Worm (Caenorhabditis elegans) whole organism, early embryonic: ENCODE results near the gene rab-35.

Source experiments
- B0310.2 ChIP-seq: sonication (generic microtip); optimal IDR thresholded peaks from 2 replicates; lab custom pipeline; 2016; ENCODE audit warnings: mild to moderate bottlenecking, missing genetic modification characterization, missing compliant biosample characterization
- F13C5.2 ChIP-seq: sonication (generic microtip); optimal IDR thresholded peaks from 2 replicates; lab custom pipeline; 2017; ENCODE audit warnings: mild to moderate bottlenecking, missing genetic modification characterization, inconsistent platforms, missing compliant biosample characterization
- aly-1 ChIP-seq: sonication (generic microtip); optimal IDR thresholded peaks from 2 replicates; lab custom pipeline; 2016; ENCODE audit warnings: missing genetic modification characterization, missing compliant biosample characterization
- ama-1 ChIP-seq: fragments of 150-350 bp; optimal IDR thresholded peaks from 2 replicates; lab custom pipeline; 2014
- ceh-13 ChIP-seq: fragments of 200-800 bp; sonication (Bioruptor generic); optimal IDR thresholded peaks from 2 replicates; lab custom pipeline; 2018; ENCODE audit warnings: mild to moderate bottlenecking, missing genetic modification characterization, missing compliant biosample characterization
- ceh-36 ChIP-seq: sonication (generic microtip); optimal IDR thresholded peaks from 2 replicates; lab custom pipeline; 2016; ENCODE audit warnings: missing genetic modification characterization, inconsistent platforms, missing compliant biosample characterization
- ets-7 ChIP-seq: sonication (generic microtip); optimal IDR thresholded peaks from 2 replicates; lab custom pipeline; 2016; ENCODE audit warnings: missing genotype, missing genetic modification characterization, missing compliant biosample characterization
- flt-1 ChIP-seq: fragments of 200-800 bp; sonication (Bioruptor generic); IDR thresholded peaks from 2 replicates; pipeline ENCODE4 v1.3.6; 2022; ENCODE audit warnings: missing genetic modification characterization, missing compliant biosample characterization
- hmbx-1 ChIP-seq: sonication (generic microtip); optimal IDR thresholded peaks from 2 replicates; lab custom pipeline; 2016; ENCODE audit warnings: mild to moderate bottlenecking, missing genetic modification characterization, missing compliant biosample characterization
- hmg-4 ChIP-seq: fragments of 200-800 bp; sonication (Bioruptor generic); optimal IDR thresholded peaks from 2 replicates; lab custom pipeline; 2018; ENCODE audit warnings: mild to moderate bottlenecking, missing genetic modification characterization, missing compliant biosample characterization
- hnd-1 ChIP-seq: sonication (generic microtip); optimal IDR thresholded peaks from 2 replicates; lab custom pipeline; 2016; ENCODE audit warnings: missing genetic modification characterization, missing compliant biosample characterization
- pes-1 ChIP-seq: fragments of 200-800 bp; sonication (Bioruptor generic); IDR thresholded peaks from 2 replicates; pipeline ENCODE4 v1.3.6; 2022; ENCODE audit warnings: missing genetic modification reagents, missing genetic modification characterization, missing compliant biosample characterization
- scrt-1 ChIP-seq: fragments of 200-800 bp; sonication (Bioruptor generic); IDR thresholded peaks from 2 replicates; pipeline ENCODE4 v1.3.6; 2022; ENCODE audit warnings: missing genetic modification characterization, missing compliant biosample characterization
- sea-1 ChIP-seq: fragments of 200-800 bp; sonication (Bioruptor generic); conservative IDR thresholded peaks from 2 replicates; pipeline ENCODE4 v1.3.6; 2022; ENCODE audit warnings: missing genetic modification characterization, missing compliant biosample characterization
- tbx-11 ChIP-seq: fragments of 200-800 bp; sonication (Bioruptor generic); IDR thresholded peaks from 2 replicates; pipeline ENCODE4 v1.3.6; 2022; ENCODE audit warnings: missing genetic modification characterization, missing compliant biosample characterization
- tbx-37 ChIP-seq: fragments of 200-800 bp; sonication (Bioruptor generic); conservative IDR thresholded peaks from 2 replicates; pipeline ENCODE4 v1.3.6; 2022; ENCODE audit warnings: missing genetic modification reagents, missing genetic modification characterization, missing compliant biosample characterization
- tra-4 ChIP-seq: sonication (generic microtip); optimal IDR thresholded peaks from 2 replicates; lab custom pipeline; 2017; ENCODE audit warnings: missing genetic modification characterization, missing compliant biosample characterization

rab-35 gene

ce11 chrIII:11336072-11336471, 24.7 kb upstream of the rab-35 start:
- no peak for TF ChIP-seq ceh-13 (GFP tag; lab: Kevin White, UChicago)
- TF ChIP-seq tra-4 (tag; lab: Kevin White, UChicago): no peak
- no peak for TF ChIP-seq sea-1 (GFP tag; lab: Robert Waterston, UW)
- no peak for TF ChIP-seq hmg-4 (GFP tag; lab: Kevin White, UChicago)
- no peak for TF ChIP-seq tbx-37

ce11 chrIII:11334346-11334745, 23.0 kb upstream of the rab-35 start:
- TF ChIP-seq tbx-37 (no peak), tra-4 (tag; lab: Kevin White, UChicago) (no peak), ets-7 (tag; lab: Kevin White, UChicago) (no peak), hmg-4 (GFP tag; lab: Kevin White, UChicago) (no peak), hmbx-1 (tag; lab: Kevin White, UChicago) (no peak), aly-1 (tag; lab: Kevin White, UChicago) (no peak), tbx-11 (GFP tag; lab: Robert Waterston, UW) (no peak), F13C5.2 (tag; lab: Kevin White, UChicago) (no peak), B0310.2 (tag; lab: Kevin White, UChicago) (no peak), flt-1 (GFP tag; lab: Robert Waterston, UW) (no peak), ceh-13 (GFP tag; lab: Kevin White, UChicago) (no peak), scrt-1 (GFP tag; lab: Robert Waterston, UW) (no peak), ceh-36 (no peak), ama-1 (lab: Kevin White, UChicago) (no peak), pes-1 (GFP tag; lab: Robert Waterston, UW) (no peak)

- no peak for TF ChIP-seq scrt-1 (GFP tag; lab: Robert Waterston, UW)
- no peak for TF ChIP-seq ceh-36
- no peak for TF ChIP-seq tbx-11 (GFP tag; lab: Robert Waterston, UW)
- TF ChIP-seq B0310.2 (tag; lab: Kevin White, UChicago): no peak
- no peak for TF ChIP-seq ama-1 (lab: Kevin White, UChicago)
- no peak for TF ChIP-seq hnd-1 (tag; lab: Kevin White, UChicago)
- no peak for TF ChIP-seq pes-1 (GFP tag; lab: Robert Waterston, UW)
- no peak for TF ChIP-seq tbx-37
- no peak for TF ChIP-seq tra-4 (tag; lab: Kevin White, UChicago)
- TF ChIP-seq hmbx-1 (tag; lab: Kevin White, UChicago): no peak
- no peak for TF ChIP-seq aly-1 (tag; lab: Kevin White, UChicago)
- TF ChIP-seq flt-1 (GFP tag; lab: Robert Waterston, UW): no peak
- TF ChIP-seq ets-7 (tag; lab: Kevin White, UChicago): no peak
- TF ChIP-seq ceh-13 (GFP tag; lab: Kevin White, UChicago): no peak
- TF ChIP-seq F13C5.2 (tag; lab: Kevin White, UChicago): no peak
- TF ChIP-seq hmg-4 (GFP tag; lab: Kevin White, UChicago): no peak
- no peak for TF ChIP-seq sea-1 (GFP tag; lab: Robert Waterston, UW)
Measured at ce11 chrIII:11333032-11333732, 21.8 kb upstream of the rab-35 start, which contains the start of gene T28D6.5. Gene T28D6.5 (plus strand): TSS chrIII:11333682.

- no peak for TF ChIP-seq hnd-1 (tag; lab: Kevin White, UChicago)
- no peak for TF ChIP-seq F13C5.2 (tag; lab: Kevin White, UChicago)
- TF ChIP-seq hmg-4 (GFP tag; lab: Kevin White, UChicago): no peak
- no peak for TF ChIP-seq pes-1 (GFP tag; lab: Robert Waterston, UW)
- TF ChIP-seq sea-1 (GFP tag; lab: Robert Waterston, UW): no peak
- TF ChIP-seq ceh-36: no peak
- TF ChIP-seq flt-1 (GFP tag; lab: Robert Waterston, UW): no peak
- no peak for TF ChIP-seq scrt-1 (GFP tag; lab: Robert Waterston, UW)
- TF ChIP-seq ama-1 (lab: Kevin White, UChicago): no peak
- no peak for TF ChIP-seq B0310.2 (tag; lab: Kevin White, UChicago)
- TF ChIP-seq hmbx-1 (tag; lab: Kevin White, UChicago): no peak
- no peak for TF ChIP-seq ets-7 (tag; lab: Kevin White, UChicago)
- no peak for TF ChIP-seq tbx-11 (GFP tag; lab: Robert Waterston, UW)
- TF ChIP-seq ceh-13 (GFP tag; lab: Kevin White, UChicago): no peak
- TF ChIP-seq tra-4 (tag; lab: Kevin White, UChicago): no peak
- no peak for TF ChIP-seq tbx-37
- TF ChIP-seq aly-1 (tag; lab: Kevin White, UChicago): no peak
Measured at ce11 chrIII:11332306-11332705, 20.9 kb upstream of the rab-35 start.

ce11 chrIII:11324093-11324492, 12.7 kb upstream of the rab-35 start:
- TF ChIP-seq ceh-36: no peak
- TF ChIP-seq sea-1 (GFP tag; lab: Robert Waterston, UW): no peak
- no peak for TF ChIP-seq F13C5.2 (tag; lab: Kevin White, UChicago)
- no peak for TF ChIP-seq aly-1 (tag; lab: Kevin White, UChicago)
- no peak for TF ChIP-seq hnd-1 (tag; lab: Kevin White, UChicago)
- no peak for TF ChIP-seq hmg-4 (GFP tag; lab: Kevin White, UChicago)
- no peak for TF ChIP-seq hmbx-1 (tag; lab: Kevin White, UChicago)
- no peak for TF ChIP-seq scrt-1 (GFP tag; lab: Robert Waterston, UW)
- no peak for TF ChIP-seq flt-1 (GFP tag; lab: Robert Waterston, UW)
- no peak for TF ChIP-seq B0310.2 (tag; lab: Kevin White, UChicago)
- no peak for TF ChIP-seq tra-4 (tag; lab: Kevin White, UChicago)
- TF ChIP-seq ets-7 (tag; lab: Kevin White, UChicago): no peak
- TF ChIP-seq tbx-11 (GFP tag; lab: Robert Waterston, UW): no peak
- no peak for TF ChIP-seq ama-1 (lab: Kevin White, UChicago)
- TF ChIP-seq ceh-13 (GFP tag; lab: Kevin White, UChicago): no peak
- TF ChIP-seq tbx-37: no peak
- TF ChIP-seq pes-1 (GFP tag; lab: Robert Waterston, UW): no peak

ce11 chrIII:11318131-11318530, 6.8 kb upstream of the rab-35 start, which contains the start of gene teg-1:
Gene teg-1 (minus strand): TSS chrIII:11318231.
- TF ChIP-seq ets-7 (tag; lab: Kevin White, UChicago): no peak
- no peak for TF ChIP-seq flt-1 (GFP tag; lab: Robert Waterston, UW)
- TF ChIP-seq hmg-4 (GFP tag; lab: Kevin White, UChicago): no peak
- TF ChIP-seq tbx-11 (GFP tag; lab: Robert Waterston, UW): no peak
- TF ChIP-seq aly-1 (tag; lab: Kevin White, UChicago): no peak
- no peak for TF ChIP-seq tra-4 (tag; lab: Kevin White, UChicago)
- no peak for TF ChIP-seq ama-1 (lab: Kevin White, UChicago)
- no peak for TF ChIP-seq hmbx-1 (tag; lab: Kevin White, UChicago)
- TF ChIP-seq B0310.2 (tag; lab: Kevin White, UChicago): no peak
- TF ChIP-seq scrt-1 (GFP tag; lab: Robert Waterston, UW): no peak
- no peak for TF ChIP-seq sea-1 (GFP tag; lab: Robert Waterston, UW)
- TF ChIP-seq hnd-1 (tag; lab: Kevin White, UChicago): no peak
